Worm (Caenorhabditis elegans) whole organism, L3 larva: ENCODE data around the gene col-133.

Experiments
- R02D3.7 ChIP-seq: fragments of 150-350 bp; optimal IDR thresholded peaks from 2 replicates; lab custom pipeline; 2014; ENCODE audit warnings: missing biosample characterization, missing genetic modification characterization
- ama-1 ChIP-seq: fragments of 150-350 bp; optimal IDR thresholded peaks from 2 replicates; lab custom pipeline; 2018
- ceh-16 ChIP-seq: sonication (generic microtip); optimal IDR thresholded peaks from 2 replicates; lab custom pipeline; 2017; ENCODE audit warnings: missing biosample characterization, missing genetic modification characterization
- ceh-28 ChIP-seq: fragments of 150-350 bp; optimal IDR thresholded peaks from 2 replicates; lab custom pipeline; 2014; ENCODE audit warnings: missing biosample characterization, missing genetic modification reagents, missing genetic modification characterization
- ceh-82 ChIP-seq: fragments of 150-350 bp; optimal IDR thresholded peaks from 2 replicates; lab custom pipeline; 2014; ENCODE audit warnings: missing biosample characterization, missing genetic modification characterization
- ceh-9 ChIP-seq: sonication (generic microtip); optimal IDR thresholded peaks from 2 replicates; lab custom pipeline; 2018; ENCODE audit warnings: missing biosample characterization, missing genetic modification characterization
- daf-12 ChIP-seq: fragments of 150-350 bp; optimal IDR thresholded peaks from 2 replicates; lab custom pipeline; 2014; ENCODE audit warnings: missing biosample characterization, missing genetic modification reagents, missing genetic modification characterization
- egl-5 ChIP-seq: fragments of 150-350 bp; optimal IDR thresholded peaks from 2 replicates; lab custom pipeline; 2017; ENCODE audit warnings: missing biosample characterization, missing genetic modification reagents, missing genetic modification characterization, inconsistent platforms
- elt-1 ChIP-seq: fragments of 150-350 bp; optimal IDR thresholded peaks from 2 replicates; lab custom pipeline; 2014; ENCODE audit warnings: missing biosample characterization, missing genetic modification characterization
- elt-2 ChIP-seq: sonication (generic microtip); optimal IDR thresholded peaks from 2 replicates; lab custom pipeline; 2016; ENCODE audit warnings: missing genetic modification reagents, mild to moderate bottlenecking, missing genetic modification characterization, missing compliant biosample characterization
- elt-3 ChIP-seq, 3 experiments: fragments of 150-350 bp in 1 of 3; sonication (generic microtip) in 2 of 3; optimal IDR thresholded peaks; 2 replicates in 2 of 3; 4 replicates in 1 of 3; lab custom pipeline; 2014 to 2017; ENCODE audit warnings: missing biosample characterization in 3 of 3, missing genetic modification characterization in 3 of 3
- fkh-10 ChIP-seq: sonication (generic microtip); optimal IDR thresholded peaks from 2 replicates; lab custom pipeline; 2017; ENCODE audit warnings: missing biosample characterization, missing genetic modification reagents, missing genetic modification characterization
- fkh-2 ChIP-seq: fragments of 150-350 bp; optimal IDR thresholded peaks from 2 replicates; lab custom pipeline; 2014; ENCODE audit warnings: missing biosample characterization, missing genetic modification reagents, missing genetic modification characterization
- hmg-11 ChIP-seq: sonication (generic microtip); optimal IDR thresholded peaks from 2 replicates; lab custom pipeline; 2016; ENCODE audit warnings: missing genetic modification characterization, missing compliant biosample characterization
- jun-1 ChIP-seq: fragments of 150-350 bp; optimal IDR thresholded peaks from 2 replicates; lab custom pipeline; 2014; ENCODE audit warnings: missing biosample characterization, missing genetic modification reagents, missing genetic modification characterization
- lin-15B ChIP-seq: fragments of 150-350 bp; optimal IDR thresholded peaks from 2 replicates; lab custom pipeline; 2014; ENCODE audit warnings: missing biosample characterization, missing genetic modification characterization
- lin-39 ChIP-seq: fragments of 150-350 bp; optimal IDR thresholded peaks from 2 replicates; lab custom pipeline; 2018; ENCODE audit warnings: missing biosample characterization, missing genetic modification reagents, missing genetic modification characterization
- lsy-12 ChIP-seq: sonication (generic microtip); optimal IDR thresholded peaks from 2 replicates; lab custom pipeline; 2016; ENCODE audit warnings: mild to moderate bottlenecking, missing genetic modification characterization, missing compliant biosample characterization
- mdl-1 ChIP-seq: fragments of 150-350 bp; optimal IDR thresholded peaks from 2 replicates; lab custom pipeline; 2014; ENCODE audit warnings: missing biosample characterization, missing genetic modification characterization
- mml-1 ChIP-seq: fragments of 150-350 bp; sonication (generic microtip); optimal IDR thresholded peaks from 3 replicates; lab custom pipeline; 2014; ENCODE audit warnings: missing biosample characterization, missing genetic modification characterization
- nfya-1 ChIP-seq: sonication (generic microtip); optimal IDR thresholded peaks from 2 replicates; lab custom pipeline; 2017; ENCODE audit warnings: missing genetic modification characterization, mild to moderate bottlenecking, missing compliant biosample characterization, antibody characterized with exemption, moderate library complexity; ENCODE audit not compliant: insufficient read depth
- nhr-11 ChIP-seq: fragments of 150-350 bp; optimal IDR thresholded peaks from 2 replicates; lab custom pipeline; 2014; ENCODE audit warnings: missing biosample characterization, missing genetic modification characterization
- nhr-12 ChIP-seq: fragments of 150-350 bp; optimal IDR thresholded peaks from 2 replicates; lab custom pipeline; 2014; ENCODE audit warnings: missing biosample characterization, missing genetic modification characterization
- nhr-23 ChIP-seq: fragments of 150-350 bp; optimal IDR thresholded peaks from 2 replicates; lab custom pipeline; 2014; ENCODE audit warnings: missing biosample characterization, missing genetic modification reagents, missing genetic modification characterization
- nhr-25 ChIP-seq: sonication (generic microtip); optimal IDR thresholded peaks from 2 replicates; lab custom pipeline; 2017; ENCODE audit warnings: missing biosample characterization, missing genetic modification characterization
- nhr-28 ChIP-seq: fragments of 150-350 bp; optimal IDR thresholded peaks from 2 replicates; lab custom pipeline; 2014; ENCODE audit warnings: missing biosample characterization, missing genetic modification characterization
- nhr-43 ChIP-seq: sonication (generic microtip); optimal IDR thresholded peaks from 2 replicates; lab custom pipeline; 2016; ENCODE audit warnings: mild to moderate bottlenecking, missing genetic modification characterization, missing compliant biosample characterization; ENCODE audit not compliant: poor library complexity, severe bottlenecking
- nhr-67 ChIP-seq: fragments of 150-350 bp; optimal IDR thresholded peaks from 2 replicates; lab custom pipeline; 2014; ENCODE audit warnings: missing biosample characterization, missing genetic modification characterization
- nhr-76 ChIP-seq: fragments of 150-350 bp; sonication (generic microtip); optimal IDR thresholded peaks from 5 replicates; lab custom pipeline; 2014; ENCODE audit warnings: missing biosample characterization, missing genetic modification characterization
- nhr-77 ChIP-seq: fragments of 150-350 bp; optimal IDR thresholded peaks from 2 replicates; lab custom pipeline; 2014; ENCODE audit warnings: missing biosample characterization, missing genetic modification characterization
- pha-4 ChIP-seq: fragments of 150-350 bp; optimal IDR thresholded peaks from 2 replicates; lab custom pipeline; 2014; ENCODE audit warnings: missing biosample characterization, missing genetic modification reagents, missing genetic modification characterization
- sea-2 ChIP-seq: fragments of 150-350 bp; sonication (generic microtip); optimal IDR thresholded peaks from 4 replicates; lab custom pipeline; 2014; ENCODE audit warnings: missing biosample characterization, missing genetic modification reagents, missing genetic modification characterization
- skn-1 ChIP-seq: fragments of 150-350 bp; optimal IDR thresholded peaks from 2 replicates; lab custom pipeline; 2014; ENCODE audit warnings: missing biosample characterization, missing genetic modification characterization
- snpc-4 ChIP-seq: fragments of 150-350 bp; optimal IDR thresholded peaks from 2 replicates; lab custom pipeline; 2014; ENCODE audit warnings: missing biosample characterization, missing genetic modification characterization
- tbx-2 ChIP-seq: sonication (generic microtip); optimal IDR thresholded peaks from 2 replicates; lab custom pipeline; 2016; ENCODE audit warnings: mild to moderate bottlenecking, missing genetic modification characterization, missing compliant biosample characterization
- unc-39 ChIP-seq: sonication (generic microtip); optimal IDR thresholded peaks from 4 replicates; lab custom pipeline; 2017; ENCODE audit warnings: missing biosample characterization, missing genetic modification characterization
- unc-62 ChIP-seq: fragments of 150-350 bp; sonication (generic microtip); optimal IDR thresholded peaks from 4 replicates; lab custom pipeline; 2014; ENCODE audit warnings: missing biosample characterization, missing genetic modification reagents, missing genetic modification characterization
- ztf-11 ChIP-seq: fragments of 150-350 bp; optimal IDR thresholded peaks from 2 replicates; lab custom pipeline; 2014; ENCODE audit warnings: missing biosample characterization, missing genetic modification characterization
- ztf-4 ChIP-seq: fragments of 150-350 bp; optimal IDR thresholded peaks from 2 replicates; lab custom pipeline; 2014; ENCODE audit warnings: missing biosample characterization, missing genetic modification characterization

col-133 gene

ce11 chrIV:14072011-14072649, 27.0 kb downstream of the col-133 start:
- no peak for TF ChIP-seq snpc-4 (tag; lab: Kevin White, UChicago)
- TF ChIP-seq nhr-76 (tag; lab: Kevin White, UChicago): no peak
- TF ChIP-seq ceh-28 (tag; lab: Kevin White, UChicago): no peak
- TF ChIP-seq elt-2 (tag; lab: Kevin White, UChicago): peak; percentile 1
- TF ChIP-seq hmg-11: no peak
- no peak for TF ChIP-seq ceh-82 (tag; lab: Kevin White, UChicago)
- TF ChIP-seq daf-12: no peak
- TF ChIP-seq jun-1 (tag; lab: Kevin White, UChicago): no peak
- no peak for TF ChIP-seq fkh-2 (tag; lab: Kevin White, UChicago)
- TF ChIP-seq nhr-11: no peak
- no peak for TF ChIP-seq pha-4 (tag; lab: Kevin White, UChicago)
- TF ChIP-seq nhr-28: no peak
- TF ChIP-seq unc-62 (GFP tag; lab: Kevin White, UChicago): no peak
- TF ChIP-seq lin-39: no peak
- no peak for TF ChIP-seq ceh-9 (tag; lab: Kevin White, UChicago)
- TF ChIP-seq ama-1 (lab: Kevin White, UChicago): peak; percentile 90

ce11 chrIV:14071466-14071865, 27.7 kb downstream of the col-133 start, which contains the start of gene ccar-1:
ccar-1 (plus strand) TSS chrIV:14071548.
- TF ChIP-seq unc-62 (GFP tag; lab: Kevin White, UChicago) (no peak), ceh-16 (no peak), nhr-43 (tag; lab: Kevin White, UChicago) (peak; percentile 18), R02D3.7 (tag; lab: Kevin White, UChicago) (no peak)

ce11 chrIV:14070992-14071289, 28.2 kb downstream of the col-133 start:
- TF ChIP-seq nhr-12 (tag; lab: Kevin White, UChicago) (no peak), ceh-16 (no peak), daf-12 (no peak), nhr-43 (tag; lab: Kevin White, UChicago) (peak; percentile 78), fkh-2 (tag; lab: Kevin White, UChicago) (no peak), nhr-25 (peak; percentile 73), R02D3.7 (tag; lab: Kevin White, UChicago) (peak; percentile 77), hmg-11 (peak; percentile 66), jun-1 (tag; lab: Kevin White, UChicago) (peak; percentile 49), skn-1 (tag; lab: Kevin White, UChicago) (peak; percentile 78), fkh-10 (no peak), lin-15B (tag; lab: Kevin White, UChicago) (peak; percentile 96), ztf-4 (tag; lab: Kevin White, UChicago) (no peak), sea-2 (no peak), snpc-4 (tag; lab: Kevin White, UChicago) (peak; percentile 88), nhr-28 (no peak), ceh-28 (tag; lab: Kevin White, UChicago) (peak; percentile 49), pha-4 (tag; lab: Kevin White, UChicago) (peak; percentile 95), unc-39 (tag; lab: Kevin White, UChicago) (no peak), lsy-12 (peak; percentile 60), lin-39 (peak; percentile 78), egl-5 (peak; percentile 62), elt-1 (tag; lab: Kevin White, UChicago) (peak; percentile 8), mdl-1 (tag; lab: Kevin White, UChicago) (no peak), ama-1 (lab: Kevin White, UChicago) (peak; percentile 81), ztf-11 (no peak), nhr-67 (tag; lab: Kevin White, UChicago) (no peak), nhr-77 (tag; lab: Kevin White, UChicago) (no peak), nhr-23 (peak; percentile 48), tbx-2 (peak; percentile 8), elt-3 (tag; optimal IDR thresholded peaks at IDR 0.05; lab: Kevin White, UChicago) (peak in 1 of 3 experiments; percentile 76), elt-2 (tag; lab: Kevin White, UChicago) (peak; percentile 57), mml-1 (tag; lab: Kevin White, UChicago) (no peak), nfya-1 (peak; percentile 92), nhr-11 (no peak)
